Fruit fly (Drosophila melanogaster) whole organism, embryonic: Measurements from ENCODE around the gene ClpP.

ENCODE experiments used
- ATbp ChIP-seq: fragments of 200-800 bp; sonication (Bioruptor generic); optimal IDR thresholded peaks from 2 replicates; lab custom pipeline; 2017; ENCODE audit warnings: missing biosample characterization, mild to moderate bottlenecking, missing genetic modification characterization, missing genetic modification reagents
- Bteb2 ChIP-seq: fragments of 200-800 bp; sonication (Bioruptor generic); optimal IDR thresholded peaks from 2 replicates; lab custom pipeline; 2016; ENCODE audit warnings: missing biosample characterization, missing genetic modification characterization
- CG10267 ChIP-seq: fragments of 200-800 bp; sonication (Bioruptor generic); optimal IDR thresholded peaks from 2 replicates; lab custom pipeline; 2018; ENCODE audit warnings: missing biosample characterization, mild to moderate bottlenecking, missing genetic modification characterization, moderate library complexity
- CG10462 ChIP-seq: fragments of 200-800 bp; sonication (Bioruptor generic); optimal IDR thresholded peaks from 2 replicates; lab custom pipeline; 2016; ENCODE audit warnings: missing biosample characterization, missing genetic modification characterization
- CG10979 ChIP-seq: fragments of 200-800 bp; sonication (Bioruptor generic); optimal IDR thresholded peaks from 2 replicates; lab custom pipeline; 2018; ENCODE audit warnings: missing biosample characterization, mild to moderate bottlenecking, missing genetic modification characterization, moderate library complexity
- CG11723 ChIP-seq: fragments of 200-800 bp; sonication (Bioruptor generic); optimal IDR thresholded peaks from 2 replicates; lab custom pipeline; 2017; ENCODE audit warnings: missing biosample characterization, mild to moderate bottlenecking, missing genetic modification characterization
- CG12299 ChIP-seq: fragments of 200-800 bp; sonication (Bioruptor generic); optimal IDR thresholded peaks from 2 replicates; lab custom pipeline; 2018; ENCODE audit warnings: missing biosample characterization, mild to moderate bottlenecking, missing genetic modification characterization
- CG12391 ChIP-seq: fragments of 200-800 bp; sonication (Bioruptor generic); optimal IDR thresholded peaks from 3 replicates; lab custom pipeline; 2018; ENCODE audit warnings: missing biosample characterization, mild to moderate bottlenecking, missing genetic modification characterization, moderate library complexity
- CG13775 ChIP-seq: fragments of 200-800 bp; sonication (Bioruptor generic); optimal IDR thresholded peaks from 3 replicates; lab custom pipeline; 2017; ENCODE audit warnings: missing biosample characterization, mild to moderate bottlenecking, missing genetic modification characterization
- CG14710 ChIP-seq: fragments of 200-800 bp; sonication (Bioruptor generic); optimal IDR thresholded peaks from 3 replicates; lab custom pipeline; 2019; ENCODE audit warnings: missing biosample characterization, mild to moderate bottlenecking, missing genetic modification characterization, moderate library complexity
- CG15696 ChIP-seq: fragments of 200-800 bp; sonication (Bioruptor generic); optimal IDR thresholded peaks from 2 replicates; lab custom pipeline; 2019; ENCODE audit warnings: missing biosample characterization, mild to moderate bottlenecking, missing genetic modification characterization, moderate library complexity
- CG17802 ChIP-seq: fragments of 200-800 bp; sonication (Bioruptor generic); optimal IDR thresholded peaks from 2 replicates; lab custom pipeline; 2018; ENCODE audit warnings: missing biosample characterization, mild to moderate bottlenecking, missing genetic modification characterization, moderate library complexity
- CG17829 ChIP-seq: fragments of 200-800 bp; optimal IDR thresholded peaks from 2 replicates; lab custom pipeline; 2019; ENCODE audit warnings: missing biosample characterization, mild to moderate bottlenecking, missing genetic modification characterization, moderate library complexity
- CG30403 ChIP-seq: fragments of 200-800 bp; sonication (Bioruptor generic); optimal IDR thresholded peaks from 3 replicates; lab custom pipeline; 2016; ENCODE audit warnings: missing biosample characterization, missing genetic modification characterization
- CG31441 ChIP-seq: fragments of 200-800 bp; sonication (Bioruptor generic); IDR thresholded peaks from 2 replicates; pipeline ENCODE4 v1.3.6; 2022; ENCODE audit warnings: missing biosample characterization, missing genetic modification characterization
- CG3281 ChIP-seq: fragments of 200-800 bp; sonication (Bioruptor generic); optimal IDR thresholded peaks from 3 replicates; lab custom pipeline; 2017; ENCODE audit warnings: missing biosample characterization, mild to moderate bottlenecking, missing genetic modification characterization
- CG34376 ChIP-seq: fragments of 200-800 bp; sonication (Bioruptor generic); optimal IDR thresholded peaks from 2 replicates; lab custom pipeline; 2018; ENCODE audit warnings: missing biosample characterization, mild to moderate bottlenecking, missing genetic modification characterization
- CG34422 ChIP-seq: fragments of 200-800 bp; sonication (Bioruptor generic); IDR thresholded peaks from 3 replicates; pipeline ENCODE4 v1.3.6; 2022; ENCODE audit warnings: missing biosample characterization, missing genetic modification characterization
- CG5953 ChIP-seq: fragments of 200-800 bp; sonication (Bioruptor generic); IDR thresholded peaks from 2 replicates; pipeline ENCODE4 v1.3.6; 2022; ENCODE audit warnings: missing biosample characterization, missing genetic modification characterization
- CG6813 ChIP-seq: fragments of 200-800 bp; sonication (Bioruptor generic); optimal IDR thresholded peaks from 2 replicates; lab custom pipeline; 2017; ENCODE audit warnings: missing biosample characterization, missing genetic modification characterization, mild to moderate bottlenecking, moderate library complexity, missing genetic modification reagents
- CG7271 ChIP-seq: fragments of 200-800 bp; sonication (Bioruptor generic); optimal IDR thresholded peaks from 2 replicates; lab custom pipeline; 2018; ENCODE audit warnings: missing biosample characterization, mild to moderate bottlenecking, missing genetic modification characterization, moderate library complexity
- CG8388 ChIP-seq: fragments of 200-800 bp; sonication (Bioruptor generic); optimal IDR thresholded peaks from 2 replicates; lab custom pipeline; 2019; ENCODE audit warnings: missing biosample characterization, mild to moderate bottlenecking, missing genetic modification characterization, moderate library complexity
- CG8765 ChIP-seq: fragments of 200-800 bp; sonication (Bioruptor generic); IDR thresholded peaks from 2 replicates; pipeline ENCODE4 v1.3.6; 2022; ENCODE audit warnings: missing biosample characterization, missing genetic modification characterization
- CG9437 ChIP-seq: fragments of 200-800 bp; sonication (Bioruptor generic); optimal IDR thresholded peaks from 2 replicates; lab custom pipeline; 2018; ENCODE audit warnings: missing biosample characterization, mild to moderate bottlenecking, missing genetic modification characterization
- CrebB ChIP-seq: fragments of 200-800 bp; sonication (Bioruptor generic); optimal IDR thresholded peaks from 3 replicates; lab custom pipeline; 2018; ENCODE audit warnings: missing biosample characterization, mild to moderate bottlenecking, missing genetic modification characterization
- HHEX ChIP-seq: fragments of 200-800 bp; sonication (Bioruptor generic); optimal IDR thresholded peaks from 3 replicates; lab custom pipeline; 2017; ENCODE audit warnings: missing biosample characterization, mild to moderate bottlenecking, missing genetic modification characterization, missing genetic modification reagents
- HmgZ ChIP-seq: fragments of 200-800 bp; sonication (Bioruptor generic); optimal IDR thresholded peaks from 2 replicates; lab custom pipeline; 2018; ENCODE audit warnings: missing biosample characterization, mild to moderate bottlenecking, missing genetic modification characterization
- Hr3 ChIP-seq: fragments of 200-800 bp; sonication (Bioruptor generic); optimal IDR thresholded peaks from 3 replicates; lab custom pipeline; 2016; ENCODE audit warnings: missing biosample characterization, missing genetic modification characterization
- Hr51 ChIP-seq, 2 experiments: fragments of 200-800 bp; sonication (Bioruptor generic); optimal IDR thresholded peaks; 2 replicates in 1 of 2; 3 replicates in 1 of 2; lab custom pipeline; 2016 to 2018; ENCODE audit warnings: missing biosample characterization in 2 of 2, missing genetic modification characterization in 2 of 2, mild to moderate bottlenecking in 1 of 2, moderate library complexity in 1 of 2
- Myb ChIP-seq: fragments of 200-800 bp; sonication (Bioruptor generic); optimal IDR thresholded peaks from 2 replicates; lab custom pipeline; 2016; ENCODE audit warnings: missing biosample characterization, missing genetic modification characterization
- Nf-YB ChIP-seq: fragments of 200-800 bp; sonication (Bioruptor generic); optimal IDR thresholded peaks from 3 replicates; lab custom pipeline; 2019; ENCODE audit warnings: missing biosample characterization, mild to moderate bottlenecking, missing genetic modification characterization, moderate library complexity
- Scr ChIP-seq: fragments of 200-800 bp; sonication (Bioruptor generic); IDR thresholded peaks from 2 replicates; pipeline ENCODE4 v1.3.6; 2022; ENCODE audit warnings: missing biosample characterization, missing genetic modification characterization; ENCODE audit not compliant: partially characterized antibody
- Sry-β ChIP-seq: fragments of 200-800 bp; sonication (Bioruptor generic); optimal IDR thresholded peaks from 2 replicates; lab custom pipeline; 2018; ENCODE audit warnings: missing biosample characterization, mild to moderate bottlenecking, missing genetic modification characterization, moderate library complexity
- Sry-δ ChIP-seq: fragments of 200-800 bp; sonication (Bioruptor generic); optimal IDR thresholded peaks from 2 replicates; lab custom pipeline; 2016; ENCODE audit warnings: missing biosample characterization, missing genetic modification characterization
- YL-1 ChIP-seq: fragments of 200-800 bp; sonication (Bioruptor generic); optimal IDR thresholded peaks from 3 replicates; lab custom pipeline; 2017; ENCODE audit warnings: missing biosample characterization, mild to moderate bottlenecking, missing genetic modification characterization
- bigmax ChIP-seq: fragments of 200-800 bp; sonication (Bioruptor generic); optimal IDR thresholded peaks from 2 replicates; lab custom pipeline; 2018; ENCODE audit warnings: missing biosample characterization, mild to moderate bottlenecking, missing genetic modification characterization
- cad ChIP-seq: fragments of >200 bp; optimal IDR thresholded peaks from 2 replicates; lab custom pipeline; 2017; ENCODE audit warnings: missing biosample characterization, missing genetic modification characterization
- chm ChIP-seq: fragments of 200-800 bp; sonication (Bioruptor generic); IDR thresholded peaks from 2 replicates; pipeline ENCODE4 v1.3.6; 2022; ENCODE audit warnings: missing biosample characterization, missing genetic modification characterization
- grau ChIP-seq: fragments of 200-800 bp; optimal IDR thresholded peaks from 3 replicates; lab custom pipeline; 2019; ENCODE audit warnings: missing biosample characterization, mild to moderate bottlenecking, missing genetic modification characterization, moderate library complexity
- ind ChIP-seq: fragments of 200-800 bp; sonication (Bioruptor generic); optimal IDR thresholded peaks from 3 replicates; lab custom pipeline; 2016; ENCODE audit warnings: missing biosample characterization, missing genetic modification characterization
- kay ChIP-seq: fragments of 200-800 bp; sonication (Bioruptor generic); optimal IDR thresholded peaks from 2 replicates; lab custom pipeline; 2016; ENCODE audit warnings: missing biosample characterization, missing genetic modification characterization
- lab ChIP-seq: fragments of 200-800 bp; sonication (Bioruptor generic); optimal IDR thresholded peaks from 3 replicates; lab custom pipeline; 2017; ENCODE audit warnings: missing biosample characterization, missing genetic modification characterization, mild to moderate bottlenecking, moderate library complexity, missing genetic modification reagents
- nerfin-1 ChIP-seq: fragments of 200-800 bp; sonication (Bioruptor generic); optimal IDR thresholded peaks from 3 replicates; lab custom pipeline; 2019; ENCODE audit warnings: missing biosample characterization, mild to moderate bottlenecking, missing genetic modification characterization, moderate library complexity
- pfk ChIP-seq: fragments of 200-800 bp; sonication (Bioruptor generic); optimal IDR thresholded peaks from 2 replicates; lab custom pipeline; 2018; ENCODE audit warnings: missing biosample characterization, mild to moderate bottlenecking, missing genetic modification characterization, moderate library complexity
- pho ChIP-seq: fragments of 200-800 bp; sonication (Bioruptor generic); optimal IDR thresholded peaks from 2 replicates; lab custom pipeline; 2016; ENCODE audit warnings: missing biosample characterization, missing genetic modification characterization
- pzg ChIP-seq: fragments of 200-800 bp; sonication (Bioruptor generic); optimal IDR thresholded peaks from 3 replicates; lab custom pipeline; 2018; ENCODE audit warnings: missing biosample characterization, mild to moderate bottlenecking, missing genetic modification characterization, moderate library complexity
- seq ChIP-seq: fragments of 200-800 bp; sonication (Bioruptor generic); IDR thresholded peaks from 2 replicates; pipeline ENCODE4 v1.3.6; 2022; ENCODE audit warnings: missing biosample characterization, missing genetic modification characterization
- slbo ChIP-seq: fragments of 200-800 bp; sonication (Bioruptor generic); IDR thresholded peaks from 2 replicates; pipeline ENCODE4 v1.3.6; 2022; ENCODE audit warnings: missing biosample characterization, missing genetic modification characterization
- twi ChIP-seq: fragments of 200-800 bp; optimal IDR thresholded peaks from 2 replicates; lab custom pipeline; 2019; ENCODE audit warnings: missing biosample characterization, mild to moderate bottlenecking, missing genetic modification characterization, moderate library complexity
- vfl ChIP-seq: fragments of 200-800 bp; sonication (Bioruptor generic); optimal IDR thresholded peaks from 2 replicates; lab custom pipeline; 2016; ENCODE audit warnings: missing biosample characterization, missing genetic modification characterization

Gene ClpP

dm6 chr2L:10356508-10356907, at the start of gene ClpP, which contains the start of gene CtsL4 (continued):
- peak; percentile 65; the same call in 1 of the 3 replicates for TF ChIP-seq CG34422 (GFP tag; lab: Robert Waterston, UW)
- peak; percentile 72 for TF ChIP-seq HmgZ (tag; lab: Kevin White, UChicago)
- peak; percentile 3 for TF ChIP-seq CG34376
- TF ChIP-seq CG13775 = peak; percentile 37
- peak; percentile 39 for TF ChIP-seq CG12299 (tag; lab: Kevin White, UChicago)
- no peak for TF ChIP-seq CrebB
- peak; percentile 76 for TF ChIP-seq slbo (GFP tag; lab: Robert Waterston, UW)
- peak; percentile 72 for TF ChIP-seq pzg
- peak in 1 of 2 experiments; percentile 2 for TF ChIP-seq Hr51 (GFP tag; optimal IDR thresholded peaks at IDR 0.05; lab: Kevin White, UChicago)
- no peak for TF ChIP-seq lab
- TF ChIP-seq Myb (GFP tag; lab: Kevin White, UChicago) = peak; percentile 15
- TF ChIP-seq CG15696 (tag; lab: Kevin White, UChicago) = peak; percentile 25
- peak; percentile 21 for TF ChIP-seq Sry-β (GFP tag; lab: Kevin White, UChicago)
- TF ChIP-seq Sry-δ (GFP tag; lab: Kevin White, UChicago) = peak; percentile 43
- peak; percentile 4 for TF ChIP-seq CG3281 (GFP tag; lab: Kevin White, UChicago)
- TF ChIP-seq ind (GFP tag; lab: Kevin White, UChicago) = peak; percentile 49
- peak; percentile 66 for TF ChIP-seq CG17829 (tag; lab: Kevin White, UChicago)
- TF ChIP-seq HHEX (GFP tag; lab: Kevin White, UChicago) = peak; percentile 27
- TF ChIP-seq CG11723 (GFP tag; lab: Kevin White, UChicago) = peak; percentile 99
- TF ChIP-seq kay (GFP tag; lab: Kevin White, UChicago) = peak; percentile 13
- TF ChIP-seq CG30403 (GFP tag; lab: Kevin White, UChicago) = peak; percentile 46
- peak; percentile 56 for TF ChIP-seq nerfin-1 (tag; lab: Kevin White, UChicago)
- peak; percentile 12 for TF ChIP-seq bigmax (GFP tag; lab: Kevin White, UChicago)
- peak; percentile 51 for TF ChIP-seq Nf-YB
- TF ChIP-seq CG17802 (tag; lab: Kevin White, UChicago) = peak; percentile 94
- peak; percentile 23 for TF ChIP-seq pho (GFP tag; lab: Kevin White, UChicago)
- no peak for TF ChIP-seq CG6813 (GFP tag; lab: Kevin White, UChicago)
- no peak for TF ChIP-seq CG31441 (GFP tag; lab: Robert Waterston, UW)
- TF ChIP-seq CG12391 (tag; lab: Kevin White, UChicago) = peak; percentile 64
- TF ChIP-seq cad = no peak
- TF ChIP-seq Hr3 (GFP tag; lab: Kevin White, UChicago) = peak; percentile 51
- peak; percentile 8 for TF ChIP-seq CG7271 (tag; lab: Kevin White, UChicago)
- peak; percentile 53 for TF ChIP-seq YL-1 (GFP tag; lab: Kevin White, UChicago)
- peak; percentile 28 for TF ChIP-seq CG10979 (tag; lab: Kevin White, UChicago)
- no peak for TF ChIP-seq CG10462 (GFP tag; lab: Kevin White, UChicago)
- TF ChIP-seq CG5953 (GFP tag; lab: Robert Waterston, UW) = no peak
- no peak for TF ChIP-seq CG8765
- TF ChIP-seq ATbp (GFP tag; lab: Kevin White, UChicago) = no peak
- peak; percentile 32 for TF ChIP-seq CG10267 (tag; lab: Kevin White, UChicago)
- peak; percentile 61 for TF ChIP-seq twi (tag; lab: Kevin White, UChicago)
- TF ChIP-seq seq (GFP tag; lab: Robert Waterston, UW) = no peak
- 0 out of 2 replicates have a peak, but pooled peaks have one; percentile 23 for TF ChIP-seq Scr (GFP tag; lab: Robert Waterston, UW)
- peak; percentile 43 for TF ChIP-seq vfl
- peak; percentile 60 for TF ChIP-seq grau
- peak; percentile 67 for TF ChIP-seq CG14710
- TF ChIP-seq CG8388 (GFP tag; lab: Kevin White, UChicago) = peak; percentile 68
- peak; percentile 36 for TF ChIP-seq CG9437 (GFP tag; lab: Kevin White, UChicago)
- peak; percentile 97 for TF ChIP-seq pfk
- peak; percentile 24 for TF ChIP-seq Bteb2 (GFP tag; lab: Kevin White, UChicago)
- peak; percentile 64; the same call in 1 of the 2 replicates for TF ChIP-seq chm (GFP tag; lab: Robert Waterston, UW)
